Worm (Caenorhabditis elegans) whole organism, L4 larva: Measurements from ENCODE around the gene Y71H2AM.11.

Source experiments
- egl-27 ChIP-seq: sonication (generic microtip); optimal IDR thresholded peaks from 3 replicates; lab custom pipeline; 2017; ENCODE audit warnings: missing biosample characterization, missing genetic modification reagents, missing genetic modification characterization
- fos-1 ChIP-seq: fragments of 150-350 bp; optimal IDR thresholded peaks from 2 replicates; lab custom pipeline; 2014; ENCODE audit warnings: missing biosample characterization, missing genetic modification characterization
- lin-13 ChIP-seq: fragments of 150-350 bp; optimal IDR thresholded peaks from 2 replicates; lab custom pipeline; 2014; ENCODE audit warnings: missing biosample characterization, missing genetic modification reagents, missing genetic modification characterization
- lsy-2 ChIP-seq, 2 experiments: fragments of 150-350 bp in 1 of 2; sonication (generic microtip) in 1 of 2; optimal IDR thresholded peaks; 2 replicates each; lab custom pipeline; 2014 to 2017; ENCODE audit warnings: missing biosample characterization in 2 of 2, missing genetic modification characterization in 2 of 2
- nhr-11 ChIP-seq: fragments of 150-350 bp; optimal IDR thresholded peaks from 2 replicates; lab custom pipeline; 2014; ENCODE audit warnings: missing biosample characterization, missing genetic modification characterization
- nhr-237 ChIP-seq: sonication (generic microtip); optimal IDR thresholded peaks from 2 replicates; lab custom pipeline; 2017; ENCODE audit warnings: missing biosample characterization, missing genetic modification characterization
- set-16 ChIP-seq: fragments of 200-800 bp; sonication (Bioruptor generic); IDR thresholded peaks from 2 replicates; pipeline ENCODE4 v1.3.6; 2022; ENCODE audit warnings: missing genetic modification reagents, missing genetic modification characterization, missing compliant biosample characterization
- unc-130 ChIP-seq: sonication (generic microtip); optimal IDR thresholded peaks from 2 replicates; lab custom pipeline; 2016; ENCODE audit warnings: missing genetic modification reagents, missing genetic modification characterization, missing compliant biosample characterization
- zip-11 ChIP-seq: fragments of 200-800 bp; sonication (Bioruptor generic); IDR thresholded peaks from 2 replicates; pipeline ENCODE4 v1.3.6; 2022; ENCODE audit warnings: missing genetic modification characterization, missing compliant biosample characterization

ce11 chrIII:2724992-2725220 lies at the start of gene Y71H2AM.11:
- TF ChIP-seq zip-11 (GFP tag; lab: Robert Waterston, UW) (no peak), nhr-237 (tag; lab: Kevin White, UChicago) (no peak), nhr-11 (tag; lab: Kevin White, UChicago) (no peak), set-16 (GFP tag; lab: Robert Waterston, UW) (no peak), egl-27 (tag; lab: Kevin White, UChicago) (no peak), fos-1 (tag; lab: Kevin White, UChicago) (no peak), unc-130 (GFP tag; lab: Kevin White, UChicago) (no peak), lin-13 (GFP tag; lab: Kevin White, UChicago) (no peak), lsy-2 (tag; optimal IDR thresholded peaks at IDR 0.05; lab: Kevin White, UChicago) (no peak)
